Fruit fly (Drosophila melanogaster) whole organism: Measurements from ENCODE around the gene okr.

Experiments used
- CG8478 ChIP-seq: fragments of >200 bp; optimal IDR thresholded peaks from 2 replicates; lab custom pipeline; 2018; ENCODE audit warnings: inconsistent platforms
- Dll ChIP-seq: fragments of >200 bp; optimal IDR thresholded peaks from 2 replicates; lab custom pipeline; 2017
- EcR ChIP-seq, 2 experiments: fragments of >200 bp; optimal IDR thresholded peaks; 2 replicates each; lab custom pipeline; 2017; ENCODE audit warnings: missing biosample characterization in 2 of 2, missing genetic modification characterization in 2 of 2, missing genetic modification reagents in 2 of 2
- pan ChIP-seq: fragments of >200 bp; optimal IDR thresholded peaks from 2 replicates; lab custom pipeline; 2017
- psq ChIP-seq: fragments of >200 bp; optimal IDR thresholded peaks from 2 replicates; lab custom pipeline; 2017
- usp ChIP-seq: fragments of >200 bp; optimal IDR thresholded peaks from 2 replicates; lab custom pipeline; 2017; ENCODE audit warnings: missing biosample characterization, missing genetic modification characterization, mixed read lengths

The okr gene

DNA sequence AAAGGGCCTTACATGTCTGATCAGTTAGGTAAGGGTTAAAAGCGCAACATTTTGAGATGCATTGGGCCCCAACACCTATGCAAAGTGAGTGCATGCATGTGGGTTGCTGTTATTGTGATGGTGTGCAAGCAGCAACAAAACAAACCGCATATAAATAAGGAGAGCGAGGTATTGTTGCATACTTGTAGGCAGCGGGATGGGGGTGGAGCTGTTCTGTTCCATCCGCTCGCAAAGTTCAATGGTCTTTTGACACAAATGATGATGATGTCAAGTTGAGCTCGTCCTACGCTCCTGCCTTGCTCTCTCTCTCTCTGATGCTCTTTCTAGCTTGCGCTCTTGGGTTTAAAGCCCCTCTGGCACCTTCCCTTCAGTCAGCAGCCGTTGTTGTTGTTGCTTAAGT, 36.9 kb downstream of the okr start:
- TF ChIP-seq pan (lab: Kevin White, UChicago) (no peak), CG8478 (lab: Kevin White, UChicago) (peak; percentile 6), Dll (peak; percentile 46), EcR (GFP tag; optimal IDR thresholded peaks at IDR 0.05; lab: Kevin White, UChicago) (peak in 1 of 2 experiments; percentile 90)

DNA sequence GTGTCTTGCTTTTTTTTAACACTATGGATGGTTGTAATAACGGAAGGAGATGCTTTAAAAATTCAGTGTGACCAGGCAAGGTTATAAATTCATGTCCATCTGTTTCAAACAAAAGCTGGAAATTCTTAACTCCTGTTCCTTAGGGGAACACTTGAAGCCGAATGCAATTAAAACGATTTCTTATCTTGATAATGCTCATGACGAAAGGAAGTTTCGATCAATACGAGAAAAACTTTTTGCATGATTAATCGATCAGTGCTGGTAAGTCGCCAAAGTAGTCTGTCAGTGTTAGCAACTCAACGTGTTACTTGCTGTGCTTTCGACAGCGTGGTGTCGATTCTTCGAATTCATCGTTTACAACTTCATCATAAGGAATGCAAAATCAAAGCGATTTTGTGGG, 38.1 kb downstream of the okr start, which contains the start of gene Rbp9:
Rbp9 (plus strand) TSS at position 291 of the 400 bp plus-strand sequence.
- TF ChIP-seq CG8478 (lab: Kevin White, UChicago) (no peak), usp (GFP tag; lab: Kevin White, UChicago) (no peak), psq (no peak), pan (lab: Kevin White, UChicago) (no peak), Dll (no peak), EcR (GFP tag; optimal IDR thresholded peaks at IDR 0.05; lab: Kevin White, UChicago) (no peak)

DNA sequence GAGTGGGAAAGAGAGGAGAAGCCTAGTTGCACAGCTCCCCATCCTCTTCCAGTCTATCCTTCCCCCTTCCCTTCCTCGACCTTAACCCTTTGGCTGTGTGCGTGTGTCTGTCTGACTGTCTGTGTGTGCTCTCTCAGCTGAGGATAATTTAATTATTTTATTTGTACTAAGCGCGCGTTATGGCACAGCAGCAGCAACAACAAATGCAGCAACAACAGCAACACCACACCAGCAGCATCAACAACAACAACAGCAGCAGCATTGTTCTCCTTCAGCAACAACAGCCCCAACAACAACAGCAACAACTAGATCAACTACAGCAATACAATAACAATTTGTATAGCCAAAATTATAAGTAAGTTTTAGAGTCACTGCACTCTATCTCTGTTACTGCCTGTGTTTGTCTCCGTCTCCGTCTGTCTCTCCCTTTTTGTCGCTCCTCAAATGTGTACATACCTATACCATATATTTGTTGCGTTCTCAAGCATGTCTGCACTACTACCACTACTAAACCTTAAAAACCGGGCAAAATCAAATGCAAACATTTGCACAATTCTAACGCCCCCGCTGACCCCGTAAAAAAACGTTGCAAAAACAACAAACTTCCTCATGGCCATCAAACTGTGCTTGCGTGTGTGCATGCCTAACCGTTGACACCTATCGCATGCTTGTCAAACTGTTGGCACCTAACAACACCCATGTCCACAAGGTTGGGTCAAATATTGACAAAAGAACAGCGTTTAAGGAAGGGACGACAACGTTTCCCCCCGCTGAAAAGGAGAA, 46.9 kb downstream of the okr start:
- no peak for TF ChIP-seq pan (lab: Kevin White, UChicago)
- no peak for TF ChIP-seq psq
- TF ChIP-seq Dll, result no peak
- TF ChIP-seq CG8478 (lab: Kevin White, UChicago), result no peak
- no peak for TF ChIP-seq usp (GFP tag; lab: Kevin White, UChicago)
- no peak for TF ChIP-seq EcR (GFP tag; optimal IDR thresholded peaks at IDR 0.05; lab: Kevin White, UChicago)

DNA sequence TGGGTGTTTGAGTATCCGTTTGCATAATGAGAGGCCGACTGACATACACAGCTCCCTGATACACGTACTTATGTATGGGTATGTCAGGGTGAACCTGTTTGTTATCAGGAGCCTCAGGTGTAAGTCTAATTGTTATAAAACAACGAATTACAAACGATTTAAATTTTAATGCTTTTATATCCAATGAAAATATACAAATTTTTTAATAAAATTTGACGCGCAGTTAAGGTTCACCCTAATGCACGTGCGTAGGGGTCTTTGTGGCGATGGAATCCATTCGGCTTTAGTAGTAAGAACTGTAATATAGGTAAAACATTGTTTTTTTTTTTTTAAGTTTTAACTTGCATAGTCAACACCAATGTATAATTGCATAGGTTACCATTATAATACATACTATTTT, 48.0 kb downstream of the okr start:
- TF ChIP-seq EcR (GFP tag; optimal IDR thresholded peaks at IDR 0.05; lab: Kevin White, UChicago) (no peak), pan (lab: Kevin White, UChicago) (no peak), CG8478 (lab: Kevin White, UChicago) (no peak), Dll (no peak), usp (GFP tag; lab: Kevin White, UChicago) (no peak), psq (no peak)

DNA sequence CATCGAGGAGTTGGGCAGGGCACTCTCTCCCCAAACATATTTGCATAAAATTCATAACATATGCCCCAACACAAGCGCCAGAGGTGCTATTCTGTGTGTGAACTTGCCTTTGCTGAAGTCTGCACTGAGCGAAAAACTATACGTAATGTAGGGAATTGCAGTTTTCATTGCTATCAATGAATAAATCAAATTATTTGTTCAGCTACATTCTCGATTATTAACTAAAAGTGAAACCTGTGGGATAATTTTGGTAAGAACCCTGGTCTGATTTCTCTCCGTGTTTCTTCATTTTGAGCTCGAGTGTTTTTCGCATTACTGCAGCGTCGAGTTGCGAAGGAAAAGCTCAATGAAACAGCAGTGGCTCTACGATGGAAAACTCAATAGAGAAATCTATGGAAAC, 49.9 kb downstream of the okr start:
- TF ChIP-seq pan (lab: Kevin White, UChicago) (no peak), psq (no peak), usp (GFP tag; lab: Kevin White, UChicago) (no peak), EcR (GFP tag; optimal IDR thresholded peaks at IDR 0.05; lab: Kevin White, UChicago) (no peak), CG8478 (lab: Kevin White, UChicago) (no peak), Dll (no peak)

DNA sequence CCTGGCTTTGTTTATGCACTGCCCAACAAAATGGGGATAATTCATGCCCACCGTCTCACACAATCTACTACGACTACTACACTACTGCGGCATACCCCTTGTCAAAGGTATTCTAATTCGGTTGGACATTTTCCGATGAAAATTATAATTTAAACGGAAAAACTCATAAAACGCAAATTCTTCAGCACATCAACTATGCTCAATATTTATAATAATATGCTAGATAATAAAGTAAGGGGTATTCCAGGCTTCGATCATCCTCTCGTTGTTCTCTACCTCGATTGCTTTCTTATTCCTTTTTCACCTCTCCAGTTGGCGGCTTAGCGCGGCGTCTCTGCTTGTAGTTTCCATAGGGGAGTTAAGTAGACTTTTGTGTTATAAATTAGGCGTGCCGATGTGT, 51.2 kb downstream of the okr start:
- TF ChIP-seq EcR (GFP tag; optimal IDR thresholded peaks at IDR 0.05; lab: Kevin White, UChicago) (no peak), CG8478 (lab: Kevin White, UChicago) (no peak), psq (no peak), usp (GFP tag; lab: Kevin White, UChicago) (no peak), pan (lab: Kevin White, UChicago) (no peak), Dll (no peak)

DNA sequence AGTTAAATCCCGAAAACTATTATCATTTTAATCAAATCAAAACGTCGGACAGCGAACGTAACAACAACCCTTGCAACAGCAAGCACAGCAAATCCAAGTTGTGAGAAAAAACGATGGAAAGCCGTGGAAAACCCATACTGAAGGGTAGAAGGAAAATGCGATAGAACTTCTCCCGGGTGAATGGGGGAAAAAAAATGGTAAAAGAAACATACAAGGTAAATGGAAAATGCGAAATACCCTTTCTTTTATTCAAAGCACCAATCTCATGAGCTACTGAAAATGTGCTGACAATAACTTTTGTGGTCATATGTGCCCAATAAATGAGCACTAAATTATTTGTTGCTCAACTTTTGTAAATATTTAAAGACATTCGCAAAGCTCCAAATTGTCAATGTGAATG, 52.9 kb downstream of the okr start:
- no peak for TF ChIP-seq CG8478 (lab: Kevin White, UChicago)
- no peak for TF ChIP-seq EcR (GFP tag; optimal IDR thresholded peaks at IDR 0.05; lab: Kevin White, UChicago)
- TF ChIP-seq Dll, result no peak
- no peak for TF ChIP-seq pan (lab: Kevin White, UChicago)
- TF ChIP-seq psq, result no peak
- no peak for TF ChIP-seq usp (GFP tag; lab: Kevin White, UChicago)
